Worm (Caenorhabditis elegans): ENCODE measurements around the gene Y69E1A.3.

Gene Y69E1A.3

DNA sequence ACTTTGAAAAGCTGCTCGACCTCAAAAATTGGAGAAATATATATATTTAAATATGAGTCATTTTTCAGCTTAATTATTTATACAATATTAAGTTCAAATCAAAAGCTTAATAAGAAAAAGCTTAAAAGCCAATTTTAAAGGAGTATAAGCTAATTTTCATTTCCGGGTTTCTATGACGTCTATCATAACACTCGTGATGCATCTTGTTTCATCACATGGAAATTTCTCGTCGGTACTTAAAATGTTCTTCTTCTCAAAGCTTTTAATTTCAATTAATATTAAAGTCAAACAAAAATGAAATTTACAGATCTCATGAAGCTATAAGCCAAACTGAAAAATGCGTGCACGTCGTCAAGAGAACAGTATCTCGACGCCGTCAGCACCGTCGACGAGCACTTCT, 32.3 kb upstream of the Y69E1A.3 start, which contains the start of gene rbr-2:
rbr-2 (plus strand) TSS at position 301 of the 400 bp plus-strand sequence.
- TF ChIP-seq ceh-40 (GFP tag; IDR thresholded peaks at IDR 0.05) = no peak

DNA sequence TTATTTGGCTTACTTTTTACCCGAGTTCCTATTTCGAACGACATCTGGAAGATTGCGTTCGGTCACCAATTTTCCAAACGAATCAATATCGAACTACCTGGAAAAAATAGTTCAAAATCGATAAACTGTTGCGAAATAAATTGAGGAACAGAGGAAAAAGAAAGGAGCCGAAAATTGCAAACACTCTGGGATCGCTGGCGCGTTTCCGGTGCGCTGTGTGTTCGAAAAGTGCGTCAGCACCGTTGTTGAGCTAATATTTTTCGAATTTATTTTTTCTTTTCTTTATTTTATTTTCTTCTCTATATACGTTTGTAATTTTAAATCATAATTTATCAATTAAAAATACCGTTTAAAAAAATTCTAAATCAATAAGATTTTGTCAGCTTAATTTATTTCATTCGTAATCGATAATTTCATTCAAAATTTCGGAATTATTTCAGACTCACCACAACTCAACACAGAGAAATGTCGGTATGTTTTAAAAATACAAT, 19.0 kb upstream of the Y69E1A.3 start, which contains the start of the genes dnc-1 and lsm-7:
dnc-1 (minus strand) TSS at position 142 of the 491 bp plus-strand sequence.
lsm-7 (plus strand) TSS at position 441 of the 491 bp plus-strand sequence.
- no peak for TF ChIP-seq F37B4.10 (GFP tag; IDR thresholded peaks at IDR 0.05)
- TF ChIP-seq B0035.1 (tag; optimal IDR thresholded peaks at IDR 0.05) = no peak
- TF ChIP-seq cebp-1 (GFP tag; IDR thresholded peaks at IDR 0.05) = peak; percentile 93
- peak; percentile 99 for TF ChIP-seq cebp-1 (tag; optimal IDR thresholded peaks at IDR 0.05)
- peak; percentile 52 for TF ChIP-seq K12H6.12 (tag; optimal IDR thresholded peaks at IDR 0.05)
- TF ChIP-seq egl-44 (GFP tag; IDR thresholded peaks at IDR 0.05) = 0 out of 2 replicates have a peak, but pooled peaks have one; percentile 31
- TF ChIP-seq nhr-27 (tag; optimal IDR thresholded peaks at IDR 0.05) = no peak
- TF ChIP-seq ceh-27 (GFP tag; optimal IDR thresholded peaks at IDR 0.05) = peak; percentile 3
- TF ChIP-seq gei-17 (GFP tag; optimal IDR thresholded peaks at IDR 0.05) = no peak
- TF ChIP-seq nhr-120 (GFP tag; IDR thresholded peaks at IDR 0.05) = no peak
- TF ChIP-seq lin-40 (tag; optimal IDR thresholded peaks at IDR 0.05) = peak; percentile 26
- TF ChIP-seq ceh-100 (GFP tag; IDR thresholded peaks at IDR 0.05) = no peak
- no peak for TF ChIP-seq F55B11.4 (tag; optimal IDR thresholded peaks at IDR 0.05; ENCODE audit: borderline replicate concordance, insufficient read depth)
- peak; percentile 64; the same call in 1 of the 2 replicates for TF ChIP-seq pbrm-1 (GFP tag; IDR thresholded peaks at IDR 0.05)
- no peak for TF ChIP-seq ceh-40 (GFP tag; IDR thresholded peaks at IDR 0.05)
- TF ChIP-seq unc-62 (GFP tag; optimal IDR thresholded peaks at IDR 0.05) = no peak
- peak; percentile 77 for TF ChIP-seq lin-54 (GFP tag; optimal IDR thresholded peaks at IDR 0.05)
- TF ChIP-seq B0336.3 (GFP tag; IDR thresholded peaks at IDR 0.05) = no peak; the same call in 1 of the 2 replicates
- TF ChIP-seq efl-1 (GFP tag; optimal IDR thresholded peaks at IDR 0.05) = no peak
- peak; percentile 53 for TF ChIP-seq ZK185.1 (tag; optimal IDR thresholded peaks at IDR 0.05; ENCODE audit: poor library complexity, severe bottlenecking)
- TF ChIP-seq attf-6 (GFP tag; IDR thresholded peaks at IDR 0.05) = no peak
- TF ChIP-seq akir-1 (GFP tag; optimal IDR thresholded peaks at IDR 0.05) = no peak
- peak; percentile 56 for TF ChIP-seq dpl-1 (GFP tag; optimal IDR thresholded peaks at IDR 0.05)
- no peak for TF ChIP-seq C17E4.6 (GFP tag; IDR thresholded peaks at IDR 0.05)
- no peak for TF ChIP-seq madf-8 (GFP tag; conservative IDR thresholded peaks at IDR 0.05)
- peak; percentile 94 for TF ChIP-seq ztf-18 (tag; optimal IDR thresholded peaks at IDR 0.05)
- TF ChIP-seq mcd-1 (GFP tag; IDR thresholded peaks at IDR 0.05) = peak; percentile 65
- TF ChIP-seq D2030.7 (GFP tag; IDR thresholded peaks at IDR 0.05) = no peak
- TF ChIP-seq F52B5.7 (tag; optimal IDR thresholded peaks at IDR 0.05) = no peak
- no peak for TF ChIP-seq lir-1 (GFP tag; conservative IDR thresholded peaks at IDR 0.05)
- TF ChIP-seq C06A6.2 (GFP tag; conservative IDR thresholded peaks at IDR 0.05) = peak; percentile 24; the same call in 1 of the 2 replicates
- TF ChIP-seq Y53G8AR.9 (GFP tag; conservative IDR thresholded peaks at IDR 0.05) = peak; percentile 67
- peak; percentile 19 to 25 for TF ChIP-seq let-607 (tag; optimal IDR thresholded peaks at IDR 0.05)
- TF ChIP-seq F39B2.1 (GFP tag; IDR thresholded peaks at IDR 0.05) = no peak
- no peak for TF ChIP-seq chd-7 (tag; optimal IDR thresholded peaks at IDR 0.05)
- TF ChIP-seq attf-3 (GFP tag; conservative IDR thresholded peaks at IDR 0.05) = no peak
- TF ChIP-seq dpff-1 (tag; optimal IDR thresholded peaks at IDR 0.05) = no peak
- TF ChIP-seq die-1 (tag; optimal IDR thresholded peaks at IDR 0.05) = no peak
- no peak for TF ChIP-seq Y95B8A.8 (GFP tag; IDR thresholded peaks at IDR 0.05)
- TF ChIP-seq mel-28 (tag; optimal IDR thresholded peaks at IDR 0.05; ENCODE audit: borderline replicate concordance) = no peak
- no peak for TF ChIP-seq bed-1 (GFP tag; IDR thresholded peaks at IDR 0.05)
- TF ChIP-seq ceh-58 (GFP tag; IDR thresholded peaks at IDR 0.05) = no peak
- TF ChIP-seq let-526 (GFP tag; IDR thresholded peaks at IDR 0.05) = no peak
- no peak for TF ChIP-seq Y56A3A.18 (GFP tag; IDR thresholded peaks at IDR 0.05)
- no peak for TF ChIP-seq ztf-3 (GFP tag; optimal IDR thresholded peaks at IDR 0.05)
- no peak for TF ChIP-seq hrde-1 (tag; optimal IDR thresholded peaks at IDR 0.05; ENCODE audit: borderline replicate concordance)

Data from whole organism, young adult.